Worm (Caenorhabditis elegans) whole organism, L4 larva: Measurements from ENCODE around the gene pqn-36.

Experiments
- F10B5.3 ChIP-seq: sonication (generic microtip); optimal IDR thresholded peaks from 2 replicates; lab custom pipeline; 2016; ENCODE audit warnings: mild to moderate bottlenecking, missing genetic modification characterization, missing compliant biosample characterization
- T20F7.1 ChIP-seq: fragments of 200-800 bp; sonication (Bioruptor generic); optimal IDR thresholded peaks from 2 replicates; lab custom pipeline; 2018; ENCODE audit warnings: mild to moderate bottlenecking, missing genetic modification characterization, missing compliant biosample characterization
- ZK337.2 ChIP-seq: fragments of 200-800 bp; sonication (Bioruptor generic); IDR thresholded peaks from 2 replicates; pipeline ENCODE4 v1.3.6; 2022; ENCODE audit warnings: missing genetic modification reagents, missing genetic modification characterization, missing compliant biosample characterization
- ZK546.5 ChIP-seq, 2 experiments: sonication (generic microtip); optimal IDR thresholded peaks; 2 replicates each; lab custom pipeline; 2017; ENCODE audit warnings: missing biosample characterization in 2 of 2, missing genetic modification characterization in 2 of 2
- aha-1 ChIP-seq: fragments of 150-350 bp; peaks from one replicate; lab custom pipeline; 2014; ENCODE audit warnings: missing biosample characterization, missing genetic modification characterization
- aly-2 ChIP-seq: sonication (generic microtip); optimal IDR thresholded peaks from 2 replicates; lab custom pipeline; 2018; ENCODE audit warnings: missing biosample characterization, missing genetic modification characterization
- arid-1 ChIP-seq: fragments of 200-800 bp; sonication (Bioruptor generic); conservative IDR thresholded peaks from 2 replicates; pipeline ENCODE4 v1.3.6; 2022; ENCODE audit warnings: missing genetic modification reagents, missing genetic modification characterization, missing compliant biosample characterization
- ceh-28 ChIP-seq: fragments of 150-350 bp; optimal IDR thresholded peaks from 2 replicates; lab custom pipeline; 2014; ENCODE audit warnings: missing biosample characterization, missing genetic modification reagents, missing genetic modification characterization
- ceh-32 ChIP-seq: sonication (generic microtip); optimal IDR thresholded peaks from 2 replicates; lab custom pipeline; 2016; ENCODE audit warnings: mild to moderate bottlenecking, missing genetic modification characterization, missing compliant biosample characterization; ENCODE audit not compliant: poor library complexity
- ceh-44 ChIP-seq: fragments of 200-800 bp; sonication (Bioruptor generic); IDR thresholded peaks from 2 replicates; pipeline ENCODE4 v1.3.6; 2022; ENCODE audit warnings: missing genetic modification reagents, missing genetic modification characterization, missing compliant biosample characterization
- cey-2 ChIP-seq: sonication (generic microtip); optimal IDR thresholded peaks from 3 replicates; lab custom pipeline; 2017; ENCODE audit warnings: missing genetic modification characterization, mild to moderate bottlenecking, missing compliant biosample characterization, antibody characterized with exemption, borderline replicate concordance; ENCODE audit not compliant: insufficient read depth
- ctbp-1 ChIP-seq: fragments of 200-800 bp; sonication (Bioruptor generic); IDR thresholded peaks from 2 replicates; pipeline ENCODE4 v1.3.6; 2022; ENCODE audit warnings: missing genetic modification reagents, missing genetic modification characterization, missing compliant biosample characterization
- daf-16 ChIP-seq, 3 experiments: sonication (generic microtip); optimal IDR thresholded peaks; 2 replicates each; lab custom pipeline; 2016 to 2017; ENCODE audit warnings: missing genetic modification characterization in 3 of 3, missing genetic modification reagents in 3 of 3, mild to moderate bottlenecking in 2 of 3, missing compliant biosample characterization in 2 of 3, missing biosample characterization in 1 of 3, moderate library complexity in 1 of 3
- daf-19 ChIP-seq: fragments of 200-800 bp; sonication (Bioruptor generic); conservative IDR thresholded peaks from 2 replicates; pipeline ENCODE4 v1.3.6; 2022; ENCODE audit warnings: missing genetic modification characterization, missing compliant biosample characterization
- dmd-6 ChIP-seq: fragments of 200-800 bp; sonication (Bioruptor generic); IDR thresholded peaks from 2 replicates; pipeline ENCODE4 v1.3.6; 2022; ENCODE audit warnings: missing genetic modification reagents, missing genetic modification characterization, missing compliant biosample characterization
- dmd-8 ChIP-seq: fragments of 200-800 bp; sonication (Bioruptor generic); IDR thresholded peaks from 2 replicates; pipeline ENCODE4 v1.3.6; 2022; ENCODE audit warnings: missing genetic modification characterization, missing compliant biosample characterization
- dmd-9 ChIP-seq: fragments of 200-800 bp; sonication (Bioruptor generic); IDR thresholded peaks from 2 replicates; pipeline ENCODE4 v1.3.6; 2022; ENCODE audit warnings: missing genetic modification reagents, missing genetic modification characterization, missing compliant biosample characterization
- dve-1 ChIP-seq: sonication (generic microtip); optimal IDR thresholded peaks from 2 replicates; lab custom pipeline; 2017; ENCODE audit warnings: antibody characterized with exemption, mild to moderate bottlenecking, missing genetic modification characterization, missing compliant biosample characterization; ENCODE audit not compliant: insufficient read depth
- hif-1 ChIP-seq, 2 experiments: sonication (generic microtip); optimal IDR thresholded peaks; 2 replicates each; lab custom pipeline; 2016 to 2017; ENCODE audit warnings: missing compliant biosample characterization in 2 of 2, missing genetic modification characterization in 2 of 2, missing genetic modification reagents in 2 of 2, missing genotype in 2 of 2, mild to moderate bottlenecking in 1 of 2
- hlh-11 ChIP-seq: fragments of 200-800 bp; sonication (Bioruptor generic); optimal IDR thresholded peaks from 2 replicates; lab custom pipeline; 2018; ENCODE audit warnings: mild to moderate bottlenecking, missing genetic modification characterization, missing compliant biosample characterization
- hmg-1.1 ChIP-seq: fragments of 200-800 bp; sonication (Bioruptor generic); IDR thresholded peaks from 2 replicates; pipeline ENCODE4 v1.3.6; 2022; ENCODE audit warnings: missing genetic modification reagents, missing genetic modification characterization, missing compliant biosample characterization
- jun-1 ChIP-seq: fragments of 150-350 bp; optimal IDR thresholded peaks from 2 replicates; lab custom pipeline; 2014; ENCODE audit warnings: missing biosample characterization, missing genetic modification reagents, missing genetic modification characterization
- lin-13 ChIP-seq: fragments of 150-350 bp; optimal IDR thresholded peaks from 2 replicates; lab custom pipeline; 2014; ENCODE audit warnings: missing biosample characterization, missing genetic modification reagents, missing genetic modification characterization
- lin-15B ChIP-seq: fragments of 150-350 bp; sonication (generic microtip); optimal IDR thresholded peaks from 3 replicates; lab custom pipeline; 2014; ENCODE audit warnings: missing biosample characterization, missing genetic modification characterization
- lir-3 ChIP-seq: sonication (generic microtip); optimal IDR thresholded peaks from 2 replicates; lab custom pipeline; 2016; ENCODE audit warnings: mild to moderate bottlenecking, missing genetic modification characterization, missing compliant biosample characterization
- mxl-2 ChIP-seq: fragments of 200-800 bp; sonication (Bioruptor generic); conservative IDR thresholded peaks from 2 replicates; pipeline ENCODE4 v1.3.6; 2022; ENCODE audit warnings: missing genetic modification reagents, missing genetic modification characterization, missing compliant biosample characterization
- mxl-3 ChIP-seq: fragments of 200-800 bp; sonication (Bioruptor generic); optimal IDR thresholded peaks from 2 replicates; lab custom pipeline; 2018; ENCODE audit warnings: mild to moderate bottlenecking, missing genetic modification characterization, missing compliant biosample characterization
- nhr-102 ChIP-seq: sonication (generic microtip); optimal IDR thresholded peaks from 2 replicates; lab custom pipeline; 2016; ENCODE audit warnings: mild to moderate bottlenecking, missing genetic modification characterization, moderate library complexity, missing compliant biosample characterization
- nhr-111 ChIP-seq: fragments of 200-800 bp; sonication (Bioruptor generic); optimal IDR thresholded peaks from 2 replicates; lab custom pipeline; 2018; ENCODE audit warnings: mild to moderate bottlenecking, missing genetic modification characterization, missing compliant biosample characterization
- nhr-25 ChIP-seq: sonication (generic microtip); optimal IDR thresholded peaks from 2 replicates; lab custom pipeline; 2017; ENCODE audit warnings: missing genetic modification characterization, mild to moderate bottlenecking, missing compliant biosample characterization, antibody characterized with exemption, moderate library complexity, borderline replicate concordance; ENCODE audit not compliant: insufficient read depth
- nhr-28 ChIP-seq: fragments of 150-350 bp; optimal IDR thresholded peaks from 2 replicates; lab custom pipeline; 2014; ENCODE audit warnings: missing biosample characterization, missing genetic modification characterization
- nhr-41 ChIP-seq: fragments of 200-800 bp; sonication (Bioruptor generic); IDR thresholded peaks from 2 replicates; pipeline ENCODE4 v1.3.6; 2022; ENCODE audit warnings: missing genetic modification reagents, missing genetic modification characterization, missing compliant biosample characterization
- nhr-48 ChIP-seq: sonication (generic microtip); optimal IDR thresholded peaks from 2 replicates; lab custom pipeline; 2016; ENCODE audit warnings: mild to moderate bottlenecking, missing genetic modification characterization, missing compliant biosample characterization
- nhr-76 ChIP-seq: fragments of 150-350 bp; optimal IDR thresholded peaks from 2 replicates; lab custom pipeline; 2014; ENCODE audit warnings: missing biosample characterization, missing genetic modification characterization
- nhr-77 ChIP-seq: fragments of 150-350 bp; optimal IDR thresholded peaks from 2 replicates; lab custom pipeline; 2014; ENCODE audit warnings: missing biosample characterization, missing genetic modification characterization
- rbr-2 ChIP-seq: sonication (generic microtip); optimal IDR thresholded peaks from 2 replicates; lab custom pipeline; 2016; ENCODE audit warnings: missing genotype, missing genetic modification characterization, missing compliant biosample characterization
- sdz-12 ChIP-seq: fragments of 200-800 bp; sonication (Bioruptor generic); optimal IDR thresholded peaks from 2 replicates; lab custom pipeline; 2018; ENCODE audit warnings: mild to moderate bottlenecking, missing genetic modification characterization, missing compliant biosample characterization
- set-16 ChIP-seq: fragments of 200-800 bp; sonication (Bioruptor generic); IDR thresholded peaks from 2 replicates; pipeline ENCODE4 v1.3.6; 2022; ENCODE audit warnings: missing genetic modification reagents, missing genetic modification characterization, missing compliant biosample characterization
- skn-1 ChIP-seq: fragments of 150-350 bp; optimal IDR thresholded peaks from 2 replicates; lab custom pipeline; 2014; ENCODE audit warnings: missing biosample characterization, missing genetic modification characterization
- spr-3 ChIP-seq: fragments of 200-800 bp; sonication (Bioruptor generic); optimal IDR thresholded peaks from 2 replicates; lab custom pipeline; 2018; ENCODE audit warnings: mild to moderate bottlenecking, missing genetic modification characterization, missing compliant biosample characterization
- unc-130 ChIP-seq: sonication (generic microtip); optimal IDR thresholded peaks from 2 replicates; lab custom pipeline; 2016; ENCODE audit warnings: missing genetic modification reagents, missing genetic modification characterization, missing compliant biosample characterization
- zfp-3 ChIP-seq: fragments of 200-800 bp; sonication (Bioruptor generic); conservative IDR thresholded peaks from 2 replicates; pipeline ENCODE4 v1.3.6; 2022; ENCODE audit warnings: missing genetic modification reagents, missing genetic modification characterization, missing compliant biosample characterization
- zip-11 ChIP-seq: fragments of 200-800 bp; sonication (Bioruptor generic); IDR thresholded peaks from 2 replicates; pipeline ENCODE4 v1.3.6; 2022; ENCODE audit warnings: missing genetic modification characterization, missing compliant biosample characterization

Gene pqn-36

ce11 chrX:15440744-15441685 is 25.7 kb upstream of the pqn-36 start, which contains the start of gene mocs-1 (continued):
- TF ChIP-seq spr-3 (GFP tag; lab: Kevin White, UChicago) (no peak), aha-1 (tag; lab: Kevin White, UChicago) (no peak), hmg-1.1 (GFP tag; lab: Robert Waterston, UW) (0 out of 2 replicates have a peak, but pooled peaks have one; percentile 6), set-16 (GFP tag; lab: Robert Waterston, UW) (no peak), mxl-3 (GFP tag; lab: Kevin White, UChicago) (no peak), nhr-48 (tag; lab: Kevin White, UChicago) (peak; percentile 47), ZK546.5 (tag; optimal IDR thresholded peaks at IDR 0.05; lab: Kevin White, UChicago) (no peak), unc-130 (GFP tag; lab: Kevin White, UChicago) (no peak), dmd-6 (GFP tag; lab: Robert Waterston, UW) (peak; percentile 54), lin-15B (no peak), daf-16 (GFP tag; optimal IDR thresholded peaks at IDR 0.05; lab: Kevin White, UChicago) (no peak), daf-16 (tag; optimal IDR thresholded peaks at IDR 0.05; lab: Kevin White, UChicago) (no peak), zfp-3 (GFP tag; lab: Robert Waterston, UW) (no peak), nhr-25 (tag; lab: Kevin White, UChicago) (no peak), ZK337.2 (no peak), arid-1 (GFP tag; lab: Robert Waterston, UW) (no peak), jun-1 (tag; lab: Kevin White, UChicago) (no peak), nhr-76 (tag; lab: Kevin White, UChicago) (no peak), ceh-44 (GFP tag; lab: Robert Waterston, UW) (no peak), nhr-41 (GFP tag; lab: Robert Waterston, UW) (no peak), lin-13 (GFP tag; lab: Kevin White, UChicago) (no peak), ctbp-1 (GFP tag; lab: Robert Waterston, UW) (no peak), nhr-77 (no peak), dve-1 (tag; lab: Kevin White, UChicago) (peak; percentile 54), sdz-12 (GFP tag; lab: Kevin White, UChicago) (no peak), nhr-111 (GFP tag; lab: Kevin White, UChicago) (no peak), ceh-28 (tag; lab: Kevin White, UChicago) (no peak), rbr-2 (tag; lab: Kevin White, UChicago) (no peak), hlh-11 (tag; lab: Kevin White, UChicago) (peak; percentile 50), T20F7.1 (GFP tag; lab: Kevin White, UChicago) (no peak), zip-11 (no peak), skn-1 (tag; lab: Kevin White, UChicago) (no peak), aly-2 (tag; lab: Kevin White, UChicago) (no peak), hif-1 (tag; optimal IDR thresholded peaks at IDR 0.05; lab: Kevin White, UChicago) (no peak), cey-2 (tag; lab: Kevin White, UChicago) (no peak), mxl-2 (GFP tag; lab: Robert Waterston, UW) (no peak), dmd-9 (GFP tag; lab: Robert Waterston, UW) (no peak), nhr-102 (peak; percentile 65), ceh-32 (no peak), F10B5.3 (no peak), nhr-28 (peak; percentile 57), lir-3 (tag; lab: Kevin White, UChicago) (no peak), daf-19 (GFP tag; lab: Robert Waterston, UW) (no peak), dmd-8 (no peak)
